Worm (Caenorhabditis elegans): ENCODE data around the gene cox-14.

cox-14 gene

ce11 chrIII:10215882-10216281 is 2.9 kb upstream of the cox-14 start:
- TF ChIP-seq ztf-28 (GFP tag; IDR thresholded peaks at IDR 0.05) (no peak), ZK185.1 (tag; optimal IDR thresholded peaks at IDR 0.05; ENCODE audit: poor library complexity, severe bottlenecking) (no peak), madf-3 (GFP tag; IDR thresholded peaks at IDR 0.05) (no peak), ceh-79 (tag; optimal IDR thresholded peaks at IDR 0.05) (no peak), snpc-1.1 (tag; optimal IDR thresholded peaks at IDR 0.05; ENCODE audit: insufficient read depth) (no peak), rec-8 (tag; optimal IDR thresholded peaks at IDR 0.05) (no peak), ztf-3 (GFP tag; optimal IDR thresholded peaks at IDR 0.05) (no peak), madf-10 (tag; optimal IDR thresholded peaks at IDR 0.05) (no peak), lin-40 (tag; optimal IDR thresholded peaks at IDR 0.05) (no peak), ztf-18 (tag; optimal IDR thresholded peaks at IDR 0.05) (no peak), sptf-2 (GFP tag; optimal IDR thresholded peaks at IDR 0.05) (no peak), hlh-26 (GFP tag; conservative IDR thresholded peaks at IDR 0.05) (no peak), B0035.1 (tag; optimal IDR thresholded peaks at IDR 0.05) (no peak), Y53F4B.3 (GFP tag; IDR thresholded peaks at IDR 0.05) (no peak), chd-7 (tag; optimal IDR thresholded peaks at IDR 0.05) (no peak)

DNA sequence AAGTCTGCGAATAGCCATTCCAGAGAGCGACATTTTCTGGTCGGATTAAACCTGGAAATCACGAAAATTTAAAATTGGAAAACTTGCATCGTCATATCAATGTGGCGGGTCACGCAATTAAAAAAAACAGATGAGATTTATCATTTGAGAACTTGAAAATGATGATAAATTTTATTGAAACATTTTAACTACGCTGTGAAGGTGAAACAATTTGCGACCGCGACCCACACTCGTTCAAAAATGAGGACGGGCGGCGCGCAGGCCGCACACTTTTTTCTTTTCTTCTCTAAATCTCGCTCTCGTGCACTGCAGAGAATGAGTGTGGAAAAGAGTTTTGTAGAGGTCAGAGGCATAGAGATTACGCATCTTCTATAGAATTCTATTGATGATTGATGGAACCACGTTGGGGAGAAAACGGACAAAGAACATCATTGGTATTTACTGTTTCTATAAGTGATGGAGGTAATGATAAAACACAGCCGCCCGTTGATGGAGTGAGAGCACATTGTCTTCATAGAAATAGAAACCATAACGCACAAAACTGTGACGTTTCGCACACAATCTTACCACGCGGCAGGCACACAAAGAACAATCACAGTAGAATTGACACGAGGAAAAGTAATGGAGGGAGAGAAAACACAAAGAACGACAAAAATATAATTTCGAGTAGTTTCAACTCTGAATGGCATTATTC is 2.0 kb upstream of the cox-14 start, which contains the start of gene cts-1:
Gene cts-1 (minus strand): TSS at position 51 of the 694 bp plus-strand sequence.
- no peak for TF ChIP-seq mes-4 (tag; optimal IDR thresholded peaks at IDR 0.05)
- TF ChIP-seq ZK185.1 (tag; optimal IDR thresholded peaks at IDR 0.05; ENCODE audit: poor library complexity, severe bottlenecking) = peak; percentile 63
- TF ChIP-seq madf-6 (GFP tag; IDR thresholded peaks at IDR 0.05) = no peak
- no peak for TF ChIP-seq K11D2.4 (GFP tag; IDR thresholded peaks at IDR 0.05)
- TF ChIP-seq ztf-25 (GFP tag; IDR thresholded peaks at IDR 0.05) = no peak
- no peak for TF ChIP-seq D2030.7 (GFP tag; IDR thresholded peaks at IDR 0.05)
- no peak for TF ChIP-seq sdz-38 (tag; optimal IDR thresholded peaks at IDR 0.05)
- TF ChIP-seq die-1 (tag; optimal IDR thresholded peaks at IDR 0.05) = peak; percentile 36
- TF ChIP-seq madf-3 (GFP tag; IDR thresholded peaks at IDR 0.05) = no peak
- TF ChIP-seq akir-1 (GFP tag; optimal IDR thresholded peaks at IDR 0.05) = no peak
- TF ChIP-seq T26A5.8 (tag; optimal IDR thresholded peaks at IDR 0.05) = no peak
- TF ChIP-seq lag-1 (GFP tag; IDR thresholded peaks at IDR 0.05) = no peak
- no peak for TF ChIP-seq lin-35 (GFP tag; optimal IDR thresholded peaks at IDR 0.05)
- no peak for TF ChIP-seq tbx-9 (tag; optimal IDR thresholded peaks at IDR 0.05; ENCODE audit: borderline replicate concordance)
- no peak for TF ChIP-seq egrh-3 (GFP tag; IDR thresholded peaks at IDR 0.05)
- TF ChIP-seq him-1 (tag; optimal IDR thresholded peaks at IDR 0.05) = no peak
- TF ChIP-seq rpc-1 (optimal IDR thresholded peaks at IDR 0.05) = no peak
- TF ChIP-seq rpc-1 (tag; optimal IDR thresholded peaks at IDR 0.05) = no peak
- no peak for TF ChIP-seq ceh-27 (GFP tag; optimal IDR thresholded peaks at IDR 0.05)
- no peak for TF ChIP-seq attf-3 (GFP tag; conservative IDR thresholded peaks at IDR 0.05)
- no peak for TF ChIP-seq mcd-1 (GFP tag; IDR thresholded peaks at IDR 0.05)
- TF ChIP-seq F57A8.1 (GFP tag; optimal IDR thresholded peaks at IDR 0.05) = no peak
- no peak for TF ChIP-seq ztf-3 (GFP tag; optimal IDR thresholded peaks at IDR 0.05)
- TF ChIP-seq let-607 (tag; optimal IDR thresholded peaks at IDR 0.05) = peak; percentile 63 to 91
- no peak for TF ChIP-seq hrde-1 (tag; optimal IDR thresholded peaks at IDR 0.05; ENCODE audit: borderline replicate concordance)
- TF ChIP-seq nhr-120 (GFP tag; IDR thresholded peaks at IDR 0.05) = no peak
- no peak for TF ChIP-seq ama-1 (optimal IDR thresholded peaks at IDR 0.05)
- TF ChIP-seq ama-1 (GFP tag; optimal IDR thresholded peaks at IDR 0.05) = no peak
- no peak for TF ChIP-seq ekl-4 (GFP tag; IDR thresholded peaks at IDR 0.05)
- no peak for TF ChIP-seq nfya-1 (tag; optimal IDR thresholded peaks at IDR 0.05; ENCODE audit: borderline replicate concordance, insufficient read depth)
- TF ChIP-seq F37B4.10 (GFP tag; IDR thresholded peaks at IDR 0.05) = no peak
- no peak for TF ChIP-seq dox-1 (GFP tag; IDR thresholded peaks at IDR 0.05)
- TF ChIP-seq nhr-179 (tag; optimal IDR thresholded peaks at IDR 0.05) = no peak
- TF ChIP-seq attf-5 (GFP tag; optimal IDR thresholded peaks at IDR 0.05) = peak; percentile 92
